Worm (Caenorhabditis elegans): ENCODE data around the gene C47E12.13.

The C47E12.13 gene

ce11 chrIV:9977602-9978172 lies 29.0 kb downstream of the C47E12.13 start, which contains the start of gene dhp-2:
TSS of gene dhp-2 (plus strand) at chrIV:9978122.
- TF ChIP-seq dao-5 (tag; optimal IDR thresholded peaks at IDR 0.05) (no peak), him-1 (tag; optimal IDR thresholded peaks at IDR 0.05) (no peak), W03F9.2 (tag; optimal IDR thresholded peaks at IDR 0.05) (no peak)

ce11 chrIV:9976284-9976683 lies 30.4 kb downstream of the C47E12.13 start, which contains the start of gene C47E12.14:
TSS of gene C47E12.14 (minus strand) at chrIV:9976384.
- TF ChIP-seq dao-5 (tag; optimal IDR thresholded peaks at IDR 0.05) (no peak), him-1 (tag; optimal IDR thresholded peaks at IDR 0.05) (no peak), W03F9.2 (tag; optimal IDR thresholded peaks at IDR 0.05) (no peak)

- TF ChIP-seq him-1 (tag; optimal IDR thresholded peaks at IDR 0.05): no peak
These were observed 32.3 kb downstream of the C47E12.13 start, which contains the start of gene C47E12.9 for ce11 chrIV:9974392-9974791. TSS of gene C47E12.9 (plus strand) at chrIV:9974692.

- no peak for TF ChIP-seq dao-5 (tag; optimal IDR thresholded peaks at IDR 0.05)
- TF ChIP-seq W03F9.2 (tag; optimal IDR thresholded peaks at IDR 0.05): no peak
- TF ChIP-seq him-1 (tag; optimal IDR thresholded peaks at IDR 0.05): no peak
These were observed 34.1 kb downstream of the C47E12.13 start, which contains the start of the genes C47E12.12 and C47E12.10 for ce11 chrIV:9972629-9973028. TSS of gene C47E12.12 (minus strand) at chrIV:9972729. TSS of gene C47E12.10 (plus strand) at chrIV:9972800.

- TF ChIP-seq dao-5 (tag; optimal IDR thresholded peaks at IDR 0.05) (no peak), him-1 (tag; optimal IDR thresholded peaks at IDR 0.05) (no peak), W03F9.2 (tag; optimal IDR thresholded peaks at IDR 0.05) (no peak)
These were observed 37.6 kb downstream of the C47E12.13 start, which contains the start of the genes kin-5 and C47E12.11 for ce11 chrIV:9969081-9969480. TSS of gene kin-5 (minus strand) at chrIV:9969181. TSS of gene C47E12.11 (plus strand) at chrIV:9969400.

- TF ChIP-seq W03F9.2 (tag; optimal IDR thresholded peaks at IDR 0.05) (no peak), dao-5 (tag; optimal IDR thresholded peaks at IDR 0.05) (no peak)
These were observed 42.7 kb downstream of the C47E12.13 start, which contains the start of gene T13H10.2 for ce11 chrIV:9963945-9964344. TSS of gene T13H10.2 (plus strand) at chrIV:9964245.
